Worm (Caenorhabditis elegans) whole organism, L3 larva: ENCODE results near the gene F13B12.1.

Experiments used
- R02D3.7 ChIP-seq: fragments of 150-350 bp; optimal IDR thresholded peaks from 2 replicates; lab custom pipeline; 2014; ENCODE audit warnings: missing biosample characterization, missing genetic modification characterization
- ZK546.5 ChIP-seq: sonication (generic microtip); optimal IDR thresholded peaks from 2 replicates; lab custom pipeline; 2017; ENCODE audit warnings: missing biosample characterization, missing genetic modification characterization
- aly-2 ChIP-seq: fragments of 150-350 bp; optimal IDR thresholded peaks from 2 replicates; lab custom pipeline; 2014; ENCODE audit warnings: missing biosample characterization, missing genetic modification characterization
- ama-1 ChIP-seq: fragments of 150-350 bp; optimal IDR thresholded peaks from 2 replicates; lab custom pipeline; 2018
- ceh-16 ChIP-seq: sonication (generic microtip); optimal IDR thresholded peaks from 2 replicates; lab custom pipeline; 2017; ENCODE audit warnings: missing biosample characterization, missing genetic modification characterization
- ceh-28 ChIP-seq: fragments of 150-350 bp; optimal IDR thresholded peaks from 2 replicates; lab custom pipeline; 2014; ENCODE audit warnings: missing biosample characterization, missing genetic modification reagents, missing genetic modification characterization
- ceh-82 ChIP-seq: fragments of 150-350 bp; optimal IDR thresholded peaks from 2 replicates; lab custom pipeline; 2014; ENCODE audit warnings: missing biosample characterization, missing genetic modification characterization
- ceh-9 ChIP-seq: sonication (generic microtip); optimal IDR thresholded peaks from 2 replicates; lab custom pipeline; 2018; ENCODE audit warnings: missing biosample characterization, missing genetic modification characterization
- egl-27 ChIP-seq: sonication (generic microtip); optimal IDR thresholded peaks from 4 replicates; lab custom pipeline; 2017; ENCODE audit warnings: missing biosample characterization, missing genetic modification reagents, missing genetic modification characterization
- elt-1 ChIP-seq: fragments of 150-350 bp; optimal IDR thresholded peaks from 2 replicates; lab custom pipeline; 2014; ENCODE audit warnings: missing biosample characterization, missing genetic modification characterization
- elt-2 ChIP-seq: sonication (generic microtip); optimal IDR thresholded peaks from 2 replicates; lab custom pipeline; 2016; ENCODE audit warnings: missing genetic modification reagents, mild to moderate bottlenecking, missing genetic modification characterization, missing compliant biosample characterization
- eor-1 ChIP-seq, 2 experiments: fragments of 150-350 bp; optimal IDR thresholded peaks; 2 replicates each; lab custom pipeline; 2014 to 2018; ENCODE audit warnings: missing biosample characterization in 2 of 2, missing genetic modification characterization in 2 of 2
- fkh-10 ChIP-seq: sonication (generic microtip); optimal IDR thresholded peaks from 2 replicates; lab custom pipeline; 2017; ENCODE audit warnings: missing biosample characterization, missing genetic modification reagents, missing genetic modification characterization
- fkh-2 ChIP-seq: fragments of 150-350 bp; optimal IDR thresholded peaks from 2 replicates; lab custom pipeline; 2014; ENCODE audit warnings: missing biosample characterization, missing genetic modification reagents, missing genetic modification characterization
- hmg-11 ChIP-seq: sonication (generic microtip); optimal IDR thresholded peaks from 2 replicates; lab custom pipeline; 2016; ENCODE audit warnings: missing genetic modification characterization, missing compliant biosample characterization
- jun-1 ChIP-seq: fragments of 150-350 bp; optimal IDR thresholded peaks from 2 replicates; lab custom pipeline; 2014; ENCODE audit warnings: missing biosample characterization, missing genetic modification reagents, missing genetic modification characterization
- lin-15B ChIP-seq: fragments of 150-350 bp; optimal IDR thresholded peaks from 2 replicates; lab custom pipeline; 2014; ENCODE audit warnings: missing biosample characterization, missing genetic modification characterization
- mdl-1 ChIP-seq: fragments of 150-350 bp; optimal IDR thresholded peaks from 2 replicates; lab custom pipeline; 2014; ENCODE audit warnings: missing biosample characterization, missing genetic modification characterization
- mml-1 ChIP-seq: fragments of 150-350 bp; sonication (generic microtip); optimal IDR thresholded peaks from 3 replicates; lab custom pipeline; 2014; ENCODE audit warnings: missing biosample characterization, missing genetic modification characterization
- nfya-1 ChIP-seq: sonication (generic microtip); optimal IDR thresholded peaks from 2 replicates; lab custom pipeline; 2017; ENCODE audit warnings: missing genetic modification characterization, mild to moderate bottlenecking, missing compliant biosample characterization, antibody characterized with exemption, moderate library complexity; ENCODE audit not compliant: insufficient read depth
- nhr-11 ChIP-seq: fragments of 150-350 bp; optimal IDR thresholded peaks from 2 replicates; lab custom pipeline; 2014; ENCODE audit warnings: missing biosample characterization, missing genetic modification characterization
- nhr-12 ChIP-seq: fragments of 150-350 bp; optimal IDR thresholded peaks from 2 replicates; lab custom pipeline; 2014; ENCODE audit warnings: missing biosample characterization, missing genetic modification characterization
- nhr-237 ChIP-seq: fragments of 150-350 bp; optimal IDR thresholded peaks from 2 replicates; lab custom pipeline; 2014; ENCODE audit warnings: missing biosample characterization, missing genetic modification characterization
- nhr-28 ChIP-seq: fragments of 150-350 bp; optimal IDR thresholded peaks from 2 replicates; lab custom pipeline; 2014; ENCODE audit warnings: missing biosample characterization, missing genetic modification characterization
- nhr-43 ChIP-seq: sonication (generic microtip); optimal IDR thresholded peaks from 2 replicates; lab custom pipeline; 2016; ENCODE audit warnings: mild to moderate bottlenecking, missing genetic modification characterization, missing compliant biosample characterization; ENCODE audit not compliant: poor library complexity, severe bottlenecking
- nhr-67 ChIP-seq: fragments of 150-350 bp; optimal IDR thresholded peaks from 2 replicates; lab custom pipeline; 2014; ENCODE audit warnings: missing biosample characterization, missing genetic modification characterization
- nhr-76 ChIP-seq: fragments of 150-350 bp; sonication (generic microtip); optimal IDR thresholded peaks from 5 replicates; lab custom pipeline; 2014; ENCODE audit warnings: missing biosample characterization, missing genetic modification characterization
- nhr-77 ChIP-seq: fragments of 150-350 bp; optimal IDR thresholded peaks from 2 replicates; lab custom pipeline; 2014; ENCODE audit warnings: missing biosample characterization, missing genetic modification characterization
- pha-4 ChIP-seq: fragments of 150-350 bp; optimal IDR thresholded peaks from 2 replicates; lab custom pipeline; 2014; ENCODE audit warnings: missing biosample characterization, missing genetic modification reagents, missing genetic modification characterization
- pqm-1 ChIP-seq: fragments of 150-350 bp; optimal IDR thresholded peaks from 2 replicates; lab custom pipeline; 2017; ENCODE audit warnings: missing biosample characterization, missing genetic modification characterization, inconsistent platforms
- sea-2 ChIP-seq: fragments of 150-350 bp; sonication (generic microtip); optimal IDR thresholded peaks from 4 replicates; lab custom pipeline; 2014; ENCODE audit warnings: missing biosample characterization, missing genetic modification reagents, missing genetic modification characterization
- skn-1 ChIP-seq: fragments of 150-350 bp; optimal IDR thresholded peaks from 2 replicates; lab custom pipeline; 2014; ENCODE audit warnings: missing biosample characterization, missing genetic modification characterization
- unc-39 ChIP-seq: sonication (generic microtip); optimal IDR thresholded peaks from 4 replicates; lab custom pipeline; 2017; ENCODE audit warnings: missing biosample characterization, missing genetic modification characterization
- unc-62 ChIP-seq: fragments of 150-350 bp; sonication (generic microtip); optimal IDR thresholded peaks from 4 replicates; lab custom pipeline; 2014; ENCODE audit warnings: missing biosample characterization, missing genetic modification reagents, missing genetic modification characterization
- ztf-11 ChIP-seq: fragments of 150-350 bp; optimal IDR thresholded peaks from 2 replicates; lab custom pipeline; 2014; ENCODE audit warnings: missing biosample characterization, missing genetic modification characterization
- ztf-4 ChIP-seq: fragments of 150-350 bp; optimal IDR thresholded peaks from 2 replicates; lab custom pipeline; 2014; ENCODE audit warnings: missing biosample characterization, missing genetic modification characterization

The F13B12.1 gene

ce11 chrIV:10457137-10457536 lies 32.7 kb upstream of the F13B12.1 start, which contains the start of gene srb-17:
Gene srb-17, minus strand, starts transcription at chrIV:10457237.
- TF ChIP-seq ama-1 (lab: Kevin White, UChicago) (no peak), fkh-2 (tag; lab: Kevin White, UChicago) (no peak), nhr-77 (no peak), aly-2 (tag; lab: Kevin White, UChicago) (no peak)

ce11 chrIV:10453001-10453400 lies 28.6 kb upstream of the F13B12.1 start, which contains the start of gene F01D4.8:
Gene F01D4.8, minus strand, starts transcription at chrIV:10453101.
- TF ChIP-seq unc-39 (tag; lab: Kevin White, UChicago) (no peak), aly-2 (tag; lab: Kevin White, UChicago) (no peak), fkh-2 (tag; lab: Kevin White, UChicago) (no peak), ZK546.5 (tag; lab: Kevin White, UChicago) (no peak), elt-1 (no peak), fkh-10 (GFP tag; lab: Kevin White, UChicago) (no peak), nhr-11 (no peak), pqm-1 (tag; lab: Kevin White, UChicago) (no peak), nhr-237 (no peak), egl-27 (tag; lab: Kevin White, UChicago) (no peak), R02D3.7 (tag; lab: Kevin White, UChicago) (no peak), jun-1 (tag; lab: Kevin White, UChicago) (no peak), pha-4 (tag; lab: Kevin White, UChicago) (no peak), nhr-67 (tag; lab: Kevin White, UChicago) (no peak), sea-2 (GFP tag; lab: Kevin White, UChicago) (no peak), mml-1 (tag; lab: Kevin White, UChicago) (no peak)

DNA sequence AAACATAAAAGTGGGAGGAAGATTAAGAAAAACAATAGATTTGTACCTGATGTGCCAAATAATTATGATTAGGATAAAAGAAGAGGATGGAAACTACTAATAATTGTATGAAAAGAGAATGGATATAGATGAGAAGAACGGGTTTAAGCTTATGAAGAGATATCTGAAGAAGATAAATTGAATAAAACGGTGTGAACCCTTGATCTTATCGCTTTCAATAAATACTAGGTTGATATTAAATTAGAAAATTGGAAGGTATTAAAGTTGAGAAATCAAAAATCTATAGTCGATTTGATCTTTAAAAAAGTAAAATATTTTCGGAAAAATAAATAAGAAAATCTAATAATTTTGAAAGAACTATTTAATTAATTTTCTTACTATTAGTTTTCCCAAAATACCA lies 25.4 kb upstream of the F13B12.1 start, which contains the start of gene F13B12.4:
TSS of gene F13B12.4 (minus strand) at position 101 of the 400 bp plus-strand sequence.
- TF ChIP-seq ceh-16 (tag; lab: Kevin White, UChicago) (no peak), nhr-43 (tag; lab: Kevin White, UChicago) (no peak), fkh-2 (tag; lab: Kevin White, UChicago) (no peak), sea-2 (GFP tag; lab: Kevin White, UChicago) (no peak), nfya-1 (tag; lab: Kevin White, UChicago) (no peak), ztf-4 (tag; lab: Kevin White, UChicago) (no peak), ceh-9 (tag; lab: Kevin White, UChicago) (no peak), jun-1 (tag; lab: Kevin White, UChicago) (no peak), mdl-1 (no peak), egl-27 (tag; lab: Kevin White, UChicago) (no peak), lin-15B (tag; lab: Kevin White, UChicago) (no peak), hmg-11 (no peak), mml-1 (tag; lab: Kevin White, UChicago) (no peak)

DNA sequence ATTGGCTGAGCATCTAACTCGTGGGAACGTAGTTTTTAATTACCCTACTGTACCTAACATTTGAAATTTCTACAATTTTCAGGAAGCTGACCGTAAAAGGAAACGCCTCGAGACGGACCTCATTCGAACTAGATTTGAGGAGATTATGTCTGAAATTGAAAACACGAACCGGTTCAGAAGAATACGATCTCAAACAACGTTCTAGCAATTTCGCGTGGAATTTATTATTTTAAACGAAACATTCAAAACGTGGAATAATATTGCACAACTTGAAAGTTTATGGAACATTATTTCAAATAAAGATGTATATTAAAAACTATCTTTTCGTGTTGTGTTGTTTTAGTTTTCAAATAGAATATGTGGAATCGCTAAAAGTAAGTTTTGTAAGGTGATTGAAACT lies 19.1 kb upstream of the F13B12.1 start, which contains the start of gene F13B12.7:
TSS of gene F13B12.7 (plus strand) at position 301 of the 400 bp plus-strand sequence.
- TF ChIP-seq nhr-76 (tag; lab: Kevin White, UChicago) (no peak), ceh-9 (tag; lab: Kevin White, UChicago) (no peak), elt-1 (no peak), unc-39 (tag; lab: Kevin White, UChicago) (no peak), ztf-11 (tag; lab: Kevin White, UChicago) (no peak), nhr-28 (tag; lab: Kevin White, UChicago) (no peak), skn-1 (tag; lab: Kevin White, UChicago) (no peak), nhr-237 (no peak), unc-62 (GFP tag; lab: Kevin White, UChicago) (no peak), elt-2 (no peak), pha-4 (tag; lab: Kevin White, UChicago) (no peak), ceh-28 (tag; lab: Kevin White, UChicago) (no peak), eor-1 (tag; optimal IDR thresholded peaks at IDR 0.05; lab: Kevin White, UChicago) (no peak), ceh-82 (tag; lab: Kevin White, UChicago) (no peak), pqm-1 (tag; lab: Kevin White, UChicago) (no peak), nhr-12 (tag; lab: Kevin White, UChicago) (no peak)
